Worm (Caenorhabditis elegans) whole organism, mixed stage, embryonic: Measurements from ENCODE around the gene ZC443.2.

Experiments
- lin-13 ChIP-seq: fragments of 150-350 bp; optimal IDR thresholded peaks from 2 replicates; lab custom pipeline; 2014; ENCODE audit warnings: missing biosample characterization, missing genetic modification characterization
- nhr-237 ChIP-seq: fragments of 150-350 bp; optimal IDR thresholded peaks from 2 replicates; lab custom pipeline; 2014; ENCODE audit warnings: missing biosample characterization, missing genetic modification characterization
- nhr-28 ChIP-seq: fragments of 150-350 bp; optimal IDR thresholded peaks from 2 replicates; lab custom pipeline; 2014; ENCODE audit warnings: missing biosample characterization, missing genetic modification characterization
- nhr-76 ChIP-seq: sonication (generic microtip); optimal IDR thresholded peaks from 2 replicates; lab custom pipeline; 2017; ENCODE audit warnings: missing biosample characterization, missing genetic modification characterization
- snpc-4 ChIP-seq: fragments of 150-350 bp; optimal IDR thresholded peaks from 2 replicates; lab custom pipeline; 2014; ENCODE audit warnings: missing biosample characterization, missing genetic modification characterization
- sptf-1 ChIP-seq: sonication (generic microtip); optimal IDR thresholded peaks from 2 replicates; lab custom pipeline; 2017; ENCODE audit warnings: mild to moderate bottlenecking, missing genetic modification characterization, moderate library complexity, missing compliant biosample characterization
- unc-62 ChIP-seq: fragments of 150-350 bp; optimal IDR thresholded peaks from 2 replicates; lab custom pipeline; 2014; ENCODE audit warnings: missing biosample characterization, missing genetic modification reagents, missing genetic modification characterization
- zip-8 ChIP-seq: fragments of 150-350 bp; optimal IDR thresholded peaks from 2 replicates; lab custom pipeline; 2014; ENCODE audit warnings: missing biosample characterization, missing genetic modification characterization

- TF ChIP-seq lin-13 (tag; lab: Kevin White, UChicago): no peak
- no peak for TF ChIP-seq nhr-76 (tag; lab: Kevin White, UChicago)
- no peak for TF ChIP-seq nhr-237 (tag; lab: Kevin White, UChicago)
- no peak for TF ChIP-seq snpc-4 (tag; lab: Kevin White, UChicago)
- TF ChIP-seq unc-62 (GFP tag; lab: Kevin White, UChicago): no peak
- no peak for TF ChIP-seq sptf-1 (tag; lab: Kevin White, UChicago)
- no peak for TF ChIP-seq nhr-28
- no peak for TF ChIP-seq zip-8 (tag; lab: Kevin White, UChicago)
Observed at ce11 chrV:12816672-12817071, 5.7 kb upstream of the ZC443.2 start.
